Fruit fly (Drosophila melanogaster) whole organism, wandering third instar larva: ENCODE measurements around the gene CG1847.
A peak's percentile ranks its signal among the peaks of the same experiment; 100 is the strongest.

ENCODE experiments used
- CG32264 ChIP-seq: fragments of 200-800 bp; sonication (Bioruptor generic); optimal IDR thresholded peaks from 2 replicates; lab custom pipeline; 2016; ENCODE audit warnings: missing biosample characterization, missing genetic modification characterization
- CG9705 ChIP-seq: fragments of 200-800 bp; sonication (Bioruptor generic); optimal IDR thresholded peaks from 2 replicates; lab custom pipeline; 2018; ENCODE audit warnings: missing biosample characterization, mild to moderate bottlenecking, missing genetic modification characterization
- CrebA ChIP-seq: fragments of 200-800 bp; sonication (Bioruptor generic); optimal IDR thresholded peaks from 2 replicates; lab custom pipeline; 2016; ENCODE audit warnings: missing biosample characterization, mild to moderate bottlenecking, missing genetic modification characterization, borderline replicate concordance
- Dif ChIP-seq: fragments of 200-275, 200-300 bp; sonication (Bioruptor generic); optimal IDR thresholded peaks from 2 replicates; lab custom pipeline; 2018; ENCODE audit warnings: missing biosample characterization, missing genetic modification characterization; ENCODE audit not compliant: partially characterized antibody
- HLH106 ChIP-seq: fragments of 200-800 bp; optimal IDR thresholded peaks from 3 replicates; lab custom pipeline; 2019; ENCODE audit warnings: missing biosample characterization, mild to moderate bottlenecking, missing genetic modification characterization, moderate library complexity
- Hnf4 ChIP-seq: fragments of 200-800 bp; sonication (Bioruptor generic); optimal IDR thresholded peaks from 2 replicates; lab custom pipeline; 2016; ENCODE audit warnings: missing biosample characterization, mild to moderate bottlenecking, missing genetic modification characterization
- Hr78 ChIP-seq: fragments of >200 bp; optimal IDR thresholded peaks from 2 replicates; lab custom pipeline; 2017; ENCODE audit warnings: missing biosample characterization, missing genetic modification characterization
- Jra ChIP-seq: sonication (Bioruptor generic); optimal IDR thresholded peaks from 2 replicates; lab custom pipeline; 2016; ENCODE audit warnings: missing biosample characterization, missing genetic modification characterization
- Mio ChIP-seq: sonication (Bioruptor generic); optimal IDR thresholded peaks from 2 replicates; lab custom pipeline; 2016; ENCODE audit warnings: missing biosample characterization, missing genetic modification characterization
- OdsH ChIP-seq: fragments of 200-800 bp; sonication (Bioruptor generic); optimal IDR thresholded peaks from 2 replicates; lab custom pipeline; 2016; ENCODE audit warnings: missing biosample characterization, mild to moderate bottlenecking, missing genetic modification characterization
- Rel ChIP-seq, 2 experiments: fragments of 200-800 bp; sonication (Bioruptor generic) in 1 of 2; optimal IDR thresholded peaks; 2 replicates in 1 of 2; 3 replicates in 1 of 2; lab custom pipeline; 2016 to 2019; ENCODE audit warnings: mild to moderate bottlenecking in 2 of 2, missing biosample characterization in 2 of 2, missing genetic modification characterization in 2 of 2, moderate library complexity in 1 of 2
- Sp1 ChIP-seq: fragments of 200-800 bp; sonication (Bioruptor generic); optimal IDR thresholded peaks from 3 replicates; lab custom pipeline; 2019; ENCODE audit warnings: missing biosample characterization, mild to moderate bottlenecking, missing genetic modification characterization, moderate library complexity
- Vsx2 ChIP-seq: fragments of 200-300, 225-300 bp; sonication (Bioruptor generic); optimal IDR thresholded peaks from 2 replicates; lab custom pipeline; 2018; ENCODE audit warnings: missing biosample characterization, missing genetic modification characterization; ENCODE audit not compliant: partially characterized antibody
- br ChIP-seq: fragments of 200-800 bp; sonication (Bioruptor generic); optimal IDR thresholded peaks from 2 replicates; lab custom pipeline; 2016; ENCODE audit warnings: missing biosample characterization, missing genetic modification characterization
- brk ChIP-seq: fragments of 200-800 bp; sonication (Bioruptor generic); optimal IDR thresholded peaks from 2 replicates; lab custom pipeline; 2016; ENCODE audit warnings: missing biosample characterization, mild to moderate bottlenecking, missing genetic modification characterization
- dmrt93B ChIP-seq: fragments of 200-800 bp; sonication (Bioruptor generic); optimal IDR thresholded peaks from 2 replicates; lab custom pipeline; 2018; ENCODE audit warnings: missing biosample characterization, mild to moderate bottlenecking, missing genetic modification characterization
- dsf ChIP-seq: sonication (Bioruptor generic); optimal IDR thresholded peaks from 2 replicates; lab custom pipeline; 2016; ENCODE audit warnings: missing biosample characterization, missing genetic modification characterization, borderline replicate concordance
- ey ChIP-seq: fragments of 200-800 bp; sonication (Bioruptor generic); optimal IDR thresholded peaks from 2 replicates; lab custom pipeline; 2016; ENCODE audit warnings: missing biosample characterization, missing genetic modification characterization
- foxo ChIP-seq, 2 experiments: fragments of 200-800 bp; sonication (Bioruptor generic); optimal IDR thresholded peaks; 2 replicates in 1 of 2; 3 replicates in 1 of 2; lab custom pipeline; 2016 to 2017; ENCODE audit warnings: missing biosample characterization in 2 of 2, missing genetic modification characterization in 2 of 2
- fru ChIP-seq: fragments of 200-800 bp; sonication (Bioruptor generic); optimal IDR thresholded peaks from 3 replicates; lab custom pipeline; 2016; ENCODE audit warnings: missing biosample characterization, mild to moderate bottlenecking, missing genetic modification characterization
- h ChIP-seq: fragments of 200-800 bp; sonication (Bioruptor generic); optimal IDR thresholded peaks from 3 replicates; lab custom pipeline; 2016; ENCODE audit warnings: missing biosample characterization, mild to moderate bottlenecking, missing genetic modification characterization
- lola ChIP-seq: fragments of >200 bp; optimal IDR thresholded peaks from 2 replicates; lab custom pipeline; 2017; ENCODE audit warnings: missing biosample characterization, missing genetic modification characterization
- pan ChIP-seq: fragments of >200 bp; optimal IDR thresholded peaks from 2 replicates; lab custom pipeline; 2017
- psq ChIP-seq: fragments of 200-800 bp; sonication (Bioruptor generic); optimal IDR thresholded peaks from 3 replicates; lab custom pipeline; 2017; ENCODE audit warnings: missing biosample characterization, mild to moderate bottlenecking, missing genetic modification characterization, moderate library complexity
- rgr ChIP-seq: fragments of 200-800 bp; sonication (Bioruptor generic); optimal IDR thresholded peaks from 3 replicates; lab custom pipeline; 2016; ENCODE audit warnings: missing biosample characterization, mild to moderate bottlenecking, missing genetic modification characterization
- sv ChIP-seq: fragments of 200-800 bp; sonication (Bioruptor generic); optimal IDR thresholded peaks from 3 replicates; lab custom pipeline; 2016; ENCODE audit warnings: missing biosample characterization, missing genetic modification characterization
- tai ChIP-seq: sonication (Bioruptor generic); optimal IDR thresholded peaks from 2 replicates; lab custom pipeline; 2016; ENCODE audit warnings: missing biosample characterization, missing genetic modification characterization
- woc ChIP-seq: sonication (Bioruptor generic); optimal IDR thresholded peaks from 2 replicates; lab custom pipeline; 2016; ENCODE audit warnings: missing biosample characterization, mild to moderate bottlenecking, missing genetic modification characterization

Gene CG1847

DNA sequence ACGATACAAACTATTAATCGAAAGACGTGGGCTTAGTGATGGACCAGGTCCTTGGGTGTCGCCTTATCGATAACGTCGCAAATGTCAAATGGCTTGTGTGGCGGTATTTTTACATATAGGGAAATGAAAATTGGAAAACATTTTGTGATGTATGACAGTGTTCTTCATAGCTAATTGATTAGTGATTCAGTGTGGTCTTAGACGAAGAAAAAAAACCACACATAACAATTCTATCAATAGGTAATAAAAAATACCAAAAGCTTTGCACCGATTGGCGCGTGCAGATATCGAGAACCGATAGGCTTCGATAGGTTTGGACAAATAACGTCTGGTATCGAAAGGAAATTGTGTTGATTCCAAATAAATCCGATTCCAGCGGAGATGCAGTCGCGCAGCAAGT is at the start of gene CG1847, which contains the start of gene Nrd1:
TSS of gene CG1847 (plus strand) at position 305 of the 400 bp plus-strand sequence.
TSS of gene Nrd1 (minus strand) at position 28 of the 400 bp plus-strand sequence.
- TF ChIP-seq CG32264 (GFP tag; lab: Kevin White, UChicago) (no peak), foxo (GFP tag; optimal IDR thresholded peaks at IDR 0.05; lab: Kevin White, UChicago) (no peak), rgr (GFP tag; lab: Kevin White, UChicago) (no peak), Vsx2 (no peak), HLH106 (no peak), brk (GFP tag; lab: Kevin White, UChicago) (no peak), sv (GFP tag; lab: Kevin White, UChicago) (no peak), CrebA (GFP tag; lab: Kevin White, UChicago) (no peak), dsf (GFP tag; lab: Kevin White, UChicago) (no peak), tai (GFP tag; lab: Kevin White, UChicago) (no peak), Mio (GFP tag; lab: Kevin White, UChicago) (no peak), Hr78 (GFP tag; lab: Kevin White, UChicago) (no peak), lola (no peak)

- no peak for TF ChIP-seq Mio (GFP tag; lab: Kevin White, UChicago)
- no peak for TF ChIP-seq pan (lab: Kevin White, UChicago)
- peak in 1 of 2 experiments; percentile 2 for TF ChIP-seq foxo (GFP tag; optimal IDR thresholded peaks at IDR 0.05; lab: Kevin White, UChicago)
- TF ChIP-seq Rel (GFP tag; optimal IDR thresholded peaks at IDR 0.05; lab: Kevin White, UChicago), result no peak
- TF ChIP-seq Rel (tag; optimal IDR thresholded peaks at IDR 0.05; lab: Kevin White, UChicago), result peak; percentile 17
- peak; percentile 29 for TF ChIP-seq CrebA (GFP tag; lab: Kevin White, UChicago)
- no peak for TF ChIP-seq Sp1 (GFP tag; lab: Kevin White, UChicago)
Observed at dm6 chrX:11819241-11819862, 49.6 kb upstream of the CG1847 start.

- TF ChIP-seq Sp1 (GFP tag; lab: Kevin White, UChicago) (peak; percentile 25), foxo (GFP tag; optimal IDR thresholded peaks at IDR 0.05; lab: Kevin White, UChicago) (peak in 1 of 2 experiments; percentile 71), br (GFP tag; lab: Kevin White, UChicago) (peak; percentile 44), dmrt93B (GFP tag; lab: Kevin White, UChicago) (peak; percentile 42), fru (GFP tag; lab: Kevin White, UChicago) (peak; percentile 68), h (GFP tag; lab: Kevin White, UChicago) (peak; percentile 68), sv (GFP tag; lab: Kevin White, UChicago) (no peak), Jra (GFP tag; lab: Kevin White, UChicago) (no peak), HLH106 (peak; percentile 62), woc (peak; percentile 68), Rel (GFP tag; optimal IDR thresholded peaks at IDR 0.05; lab: Kevin White, UChicago) (no peak), Rel (tag; optimal IDR thresholded peaks at IDR 0.05; lab: Kevin White, UChicago) (no peak), rgr (GFP tag; lab: Kevin White, UChicago) (peak; percentile 65), OdsH (GFP tag; lab: Kevin White, UChicago) (peak; percentile 53), psq (GFP tag; lab: Kevin White, UChicago) (peak; percentile 15), Dif (GFP tag; lab: Kevin White, UChicago) (no peak), Hnf4 (GFP tag; lab: Kevin White, UChicago) (peak; percentile 37), ey (GFP tag; lab: Kevin White, UChicago) (peak; percentile 71), CG9705 (GFP tag; lab: Kevin White, UChicago) (peak; percentile 16)
- TF ChIP-seq, all 38 proteins: peak for 14
Observed at dm6 chrX:11820284-11821075, 48.5 kb upstream of the CG1847 start.

DNA sequence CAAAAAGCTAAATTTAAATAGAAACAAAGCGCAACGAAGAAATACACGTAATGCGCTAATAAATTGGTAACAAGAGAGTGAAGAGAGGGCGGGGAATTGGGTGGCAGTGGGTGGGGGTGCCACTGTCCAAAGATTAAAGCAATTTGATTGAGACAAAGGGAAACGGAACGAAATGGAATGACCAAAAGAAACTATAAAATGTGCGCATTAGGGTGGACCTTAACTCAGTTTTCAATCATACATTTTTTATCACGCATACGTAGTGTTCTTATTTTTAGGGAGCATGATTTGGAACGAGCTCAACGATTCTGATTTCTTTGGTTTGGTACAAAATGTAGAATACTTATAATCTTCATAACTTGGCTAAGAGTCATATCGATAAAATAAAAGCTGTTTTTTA is 47.0 kb upstream of the CG1847 start:
- TF ChIP-seq HLH106 (peak; percentile 19), Jra (GFP tag; lab: Kevin White, UChicago) (no peak), foxo (GFP tag; optimal IDR thresholded peaks at IDR 0.05; lab: Kevin White, UChicago) (peak in 1 of 2 experiments; percentile 17), rgr (GFP tag; lab: Kevin White, UChicago) (peak; percentile 5), OdsH (GFP tag; lab: Kevin White, UChicago) (no peak), h (GFP tag; lab: Kevin White, UChicago) (no peak)
